Fruit fly (Drosophila melanogaster): ENCODE measurements around the gene Tdh.

Tdh gene

dm6 chr3L:20494780-20495591, 28.2 kb downstream of the Tdh start, which contains the start of gene ZnT77C (continued):
- TF ChIP-seq Ptx1 (GFP tag; IDR thresholded peaks at IDR 0.05) (no peak), Ets97D (GFP tag; optimal IDR thresholded peaks at IDR 0.05) (peak; percentile 29), CG10654 (GFP tag; optimal IDR thresholded peaks at IDR 0.05) (no peak), CG11456 (GFP tag; IDR thresholded peaks at IDR 0.05) (no peak), nerfin-1 (tag; optimal IDR thresholded peaks at IDR 0.05) (no peak), salm (tag; optimal IDR thresholded peaks at IDR 0.05) (no peak), Max (GFP tag; optimal IDR thresholded peaks at IDR 0.05) (no peak), chif (GFP tag; optimal IDR thresholded peaks at IDR 0.05) (no peak), Sry-δ (GFP tag; optimal IDR thresholded peaks at IDR 0.05) (peak; percentile 5), tgo (GFP tag; IDR thresholded peaks at IDR 0.05) (no peak), NC2α (GFP tag; optimal IDR thresholded peaks at IDR 0.05) (no peak), CG5245 (GFP tag; optimal IDR thresholded peaks at IDR 0.05) (no peak), CG2116 (GFP tag; optimal IDR thresholded peaks at IDR 0.05) (peak; percentile 44), CG2875 (GFP tag; optimal IDR thresholded peaks at IDR 0.05) (no peak), Spps (tag; optimal IDR thresholded peaks at IDR 0.05) (no peak), zen (tag; optimal IDR thresholded peaks at IDR 0.05) (no peak), sim (GFP tag; IDR thresholded peaks at IDR 0.05) (no peak), CG17912 (GFP tag; optimal IDR thresholded peaks at IDR 0.05) (no peak), bigmax (GFP tag; optimal IDR thresholded peaks at IDR 0.05) (peak; percentile 56), CG8765 (GFP tag; IDR thresholded peaks at IDR 0.05) (no peak), Gsc (GFP tag; IDR thresholded peaks at IDR 0.05) (no peak), Asciz (GFP tag; optimal IDR thresholded peaks at IDR 0.05) (no peak), Jarid2 (GFP tag; optimal IDR thresholded peaks at IDR 0.05) (no peak), knrl (GFP tag; IDR thresholded peaks at IDR 0.05; ENCODE audit: partially characterized antibody) (no peak), nerfin-2 (GFP tag; IDR thresholded peaks at IDR 0.05; ENCODE audit: partially characterized antibody) (no peak), ERR (GFP tag; optimal IDR thresholded peaks at IDR 0.05) (no peak), ham (GFP tag; IDR thresholded peaks at IDR 0.05) (no peak), CG11085 (GFP tag; IDR thresholded peaks at IDR 0.05) (no peak), Sox102F (GFP tag; optimal IDR thresholded peaks at IDR 0.05) (no peak), nau (GFP tag; optimal IDR thresholded peaks at IDR 0.05) (no peak), dati (GFP tag; IDR thresholded peaks at IDR 0.05) (no peak), fd3F (GFP tag; optimal IDR thresholded peaks at IDR 0.05) (peak; percentile 24), CG34376 (GFP tag; optimal IDR thresholded peaks at IDR 0.05) (no peak), gfzf (GFP tag; optimal IDR thresholded peaks at IDR 0.05) (peak; percentile 84), hbn (GFP tag; IDR thresholded peaks at IDR 0.05; ENCODE audit: partially characterized antibody) (no peak), Doc3 (GFP tag; IDR thresholded peaks at IDR 0.05; ENCODE audit: partially characterized antibody) (no peak), Hr39 (optimal IDR thresholded peaks at IDR 0.05) (no peak), CG2712 (tag; optimal IDR thresholded peaks at IDR 0.05) (no peak), shn (GFP tag; optimal IDR thresholded peaks at IDR 0.05) (no peak), CG12769 (tag; optimal IDR thresholded peaks at IDR 0.05) (no peak), Usf (GFP tag; optimal IDR thresholded peaks at IDR 0.05) (no peak), CG7556 (GFP tag; optimal IDR thresholded peaks at IDR 0.05) (no peak), Lpt (GFP tag; optimal IDR thresholded peaks at IDR 0.05) (no peak), CG13296 (GFP tag; optimal IDR thresholded peaks at IDR 0.05) (peak; percentile 77), hth (optimal IDR thresholded peaks at IDR 0.05) (no peak), CG8089 (GFP tag; optimal IDR thresholded peaks at IDR 0.05) (no peak), al (GFP tag; IDR thresholded peaks at IDR 0.05) (no peak), CG4404 (GFP tag; IDR thresholded peaks at IDR 0.05) (no peak), slp2 (GFP tag; optimal IDR thresholded peaks at IDR 0.05) (no peak), gro (GFP tag; optimal IDR thresholded peaks at IDR 0.05) (no peak), Dip2 (GFP tag; IDR thresholded peaks at IDR 0.05) (no peak)
